Worm (Caenorhabditis elegans): ENCODE data around the gene msra-1.
A peak's percentile ranks its signal among the peaks of the same experiment; 100 is the strongest.

The msra-1 gene

DNA sequence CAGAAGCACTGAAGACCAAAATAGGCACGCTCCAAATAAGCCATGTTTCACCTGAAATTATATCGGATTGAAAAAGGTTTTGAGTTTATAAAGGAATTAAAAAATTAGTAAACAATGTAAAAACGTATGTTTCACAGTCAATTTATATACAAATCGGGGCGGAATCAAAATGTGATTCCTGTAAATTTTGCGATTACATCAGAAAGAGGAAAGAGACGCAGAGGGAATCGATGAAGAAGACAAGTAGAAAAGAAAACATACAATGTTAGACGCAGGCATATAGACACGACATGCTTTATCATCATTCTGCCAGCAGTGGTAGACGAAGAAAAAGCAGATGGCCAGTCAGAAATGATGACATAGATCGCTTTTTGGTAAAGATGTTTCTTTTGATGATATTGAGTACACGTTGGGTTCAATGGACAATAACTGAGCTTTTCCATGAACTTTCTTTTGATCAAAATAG is at the start of gene msra-1:
Gene msra-1 (minus strand): TSS at position 51 of the 466 bp plus-strand sequence.
- TF ChIP-seq nhr-77 (tag; optimal IDR thresholded peaks at IDR 0.05) (no peak), mdl-1 (tag; optimal IDR thresholded peaks at IDR 0.05) (no peak), ama-1 (optimal IDR thresholded peaks at IDR 0.05) (no peak), R02D3.7 (tag; optimal IDR thresholded peaks at IDR 0.05) (no peak), nhr-23 (tag; optimal IDR thresholded peaks at IDR 0.05) (no peak), alr-1 (tag; optimal IDR thresholded peaks at IDR 0.05) (no peak), nhr-10 (tag; optimal IDR thresholded peaks at IDR 0.05) (no peak), ceh-82 (tag; optimal IDR thresholded peaks at IDR 0.05) (no peak), lin-13 (GFP tag; optimal IDR thresholded peaks at IDR 0.05) (no peak), nhr-129 (tag; optimal IDR thresholded peaks at IDR 0.05) (peak; percentile 88), ztf-11 (tag; optimal IDR thresholded peaks at IDR 0.05) (no peak), ZK546.5 (tag; optimal IDR thresholded peaks at IDR 0.05) (no peak), fos-1 (tag; optimal IDR thresholded peaks at IDR 0.05) (peak; percentile 88), zag-1 (tag; optimal IDR thresholded peaks at IDR 0.05) (no peak), nhr-12 (tag; optimal IDR thresholded peaks at IDR 0.05) (no peak), egl-27 (tag; optimal IDR thresholded peaks at IDR 0.05) (no peak), nhr-6 (tag; optimal IDR thresholded peaks at IDR 0.05) (no peak), ztf-4 (tag; optimal IDR thresholded peaks at IDR 0.05) (no peak), mab-5 (tag; optimal IDR thresholded peaks at IDR 0.05) (no peak), snpc-4 (tag; optimal IDR thresholded peaks at IDR 0.05) (no peak), unc-39 (tag; optimal IDR thresholded peaks at IDR 0.05) (no peak), Y55F3AM.14 (GFP tag; optimal IDR thresholded peaks at IDR 0.05) (no peak), peb-1 (tag; optimal IDR thresholded peaks at IDR 0.05) (no peak), elt-3 (tag; optimal IDR thresholded peaks at IDR 0.05) (no peak), F13H6.1 (tag; optimal IDR thresholded peaks at IDR 0.05) (no peak), sem-4 (tag; optimal IDR thresholded peaks at IDR 0.05) (no peak), lin-39 (tag; optimal IDR thresholded peaks at IDR 0.05) (no peak), ztf-1 (GFP tag; conservative IDR thresholded peaks at IDR 0.05) (no peak), sma-9 (GFP tag; optimal IDR thresholded peaks at IDR 0.05) (peak; percentile 77), sma-9 (tag; optimal IDR thresholded peaks at IDR 0.05) (no peak), aly-2 (tag; optimal IDR thresholded peaks at IDR 0.05) (no peak), gmeb-1 (tag; optimal IDR thresholded peaks at IDR 0.05) (no peak), elt-1 (tag; optimal IDR thresholded peaks at IDR 0.05) (no peak), nhr-237 (tag; optimal IDR thresholded peaks at IDR 0.05) (no peak), nhr-21 (tag; optimal IDR thresholded peaks at IDR 0.05) (no peak), nhr-11 (tag; optimal IDR thresholded peaks at IDR 0.05) (no peak), sma-3 (GFP tag; optimal IDR thresholded peaks at IDR 0.05) (no peak), dmd-4 (tag; optimal IDR thresholded peaks at IDR 0.05) (no peak), mbf-1 (tag; optimal IDR thresholded peaks at IDR 0.05) (no peak), nhr-25 (tag; optimal IDR thresholded peaks at IDR 0.05) (no peak), unc-55 (GFP tag; optimal IDR thresholded peaks at IDR 0.05) (peak; percentile 39), blmp-1 (tag; optimal IDR thresholded peaks at IDR 0.05; ENCODE audit: insufficient read depth) (no peak), ceh-16 (tag; optimal IDR thresholded peaks at IDR 0.05) (no peak), crh-2 (tag; optimal IDR thresholded peaks at IDR 0.05) (peak; percentile 75), unc-62 (GFP tag; optimal IDR thresholded peaks at IDR 0.05) (no peak), skn-1 (tag; optimal IDR thresholded peaks at IDR 0.05) (peak; percentile 99), lsy-2 (tag; optimal IDR thresholded peaks at IDR 0.05) (peak in 1 of 2 experiments; percentile 46), C34F6.9 (tag; optimal IDR thresholded peaks at IDR 0.05) (peak; percentile 63), lin-11 (tag; optimal IDR thresholded peaks at IDR 0.05) (no peak)

Data from whole organism, L2 larva.